Worm (Caenorhabditis elegans) whole organism, young adult: Measurements from ENCODE around the gene C54E10.11.

Source experiments
- ceh-58 ChIP-seq: fragments of 200-800 bp; sonication (Bioruptor generic); IDR thresholded peaks from 2 replicates; pipeline ENCODE4 v1.3.6; 2022; ENCODE audit warnings: missing genetic modification characterization, missing compliant biosample characterization
- unc-62 ChIP-seq: fragments of 150-350 bp; optimal IDR thresholded peaks from 2 replicates; lab custom pipeline; 2014; ENCODE audit warnings: missing biosample characterization, missing genetic modification reagents, missing genetic modification characterization

- TF ChIP-seq ceh-58 (GFP tag; lab: Robert Waterston, UW) = no peak
- no peak for TF ChIP-seq unc-62 (GFP tag; lab: Kevin White, UChicago)
Measured at ce11 chrV:18772761-18773160, 29.2 kb downstream of the C54E10.11 start, which contains the start of gene clec-257.
